Fruit fly (Drosophila melanogaster) S2 (cell line): ENCODE measurements around the gene CG15027.

Experiments used
- CG8478 ChIP-seq: fragments of >200 bp; optimal IDR thresholded peaks from 2 replicates; lab custom pipeline; 2018
- CTCF ChIP-seq, 2 experiments: fragments of >200 bp; optimal IDR thresholded peaks; 2 replicates each; lab custom pipeline; 2018

The CG15027 gene

dm6 chrX:15085777-15086510 is at the start of gene CG15027, which contains the start of gene Dbct:
Gene CG15027 (minus strand): TSS chrX:15085827.
Gene Dbct (plus strand): TSS chrX:15086125.
- TF ChIP-seq CTCF (optimal IDR thresholded peaks at IDR 0.05; lab: Kevin White, UChicago): no peak
- no peak for TF ChIP-seq CG8478 (lab: Kevin White, UChicago)

dm6 chrX:15132065-15132464 is 46.4 kb upstream of the CG15027 start:
- TF ChIP-seq CG8478 (lab: Kevin White, UChicago) (no peak), CTCF (optimal IDR thresholded peaks at IDR 0.05; lab: Kevin White, UChicago) (no peak)

dm6 chrX:15127880-15128644 is 42.4 kb upstream of the CG15027 start:
- TF ChIP-seq CG8478 (lab: Kevin White, UChicago): no peak
- TF ChIP-seq CTCF (optimal IDR thresholded peaks at IDR 0.05; lab: Kevin White, UChicago): no peak

DNA sequence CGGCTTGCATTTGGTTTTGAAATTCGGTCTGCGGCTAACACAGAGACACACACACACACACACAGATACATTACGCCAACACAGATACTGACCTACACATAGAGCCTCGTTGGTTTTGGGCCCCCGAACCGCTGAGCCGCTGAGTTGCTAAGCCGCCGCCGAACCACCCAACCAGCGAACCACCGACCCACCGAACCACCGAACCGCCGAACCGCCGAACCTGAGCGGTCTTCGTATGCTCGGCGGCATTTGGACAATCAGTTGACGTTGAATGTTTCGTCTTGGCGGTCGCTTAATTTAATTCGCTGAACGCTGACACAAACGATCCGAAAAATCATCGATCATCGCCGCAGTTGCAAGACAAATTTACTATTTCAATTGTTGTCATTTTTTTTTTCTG is 39.9 kb upstream of the CG15027 start, which contains the start of gene drd:
drd (plus strand) TSS at position 258 of the 400 bp plus-strand sequence.
- TF ChIP-seq CG8478 (lab: Kevin White, UChicago) (no peak), CTCF (optimal IDR thresholded peaks at IDR 0.05; lab: Kevin White, UChicago) (no peak)

dm6 chrX:15123418-15123994 is 37.9 kb upstream of the CG15027 start:
- TF ChIP-seq CTCF (optimal IDR thresholded peaks at IDR 0.05; lab: Kevin White, UChicago) (no peak), CG8478 (lab: Kevin White, UChicago) (no peak)

- TF ChIP-seq CG8478 (lab: Kevin White, UChicago) (no peak), CTCF (optimal IDR thresholded peaks at IDR 0.05; lab: Kevin White, UChicago) (no peak)
Observed at dm6 chrX:15121714-15122113, 36.1 kb upstream of the CG15027 start.

dm6 chrX:15120116-15120515 is 34.5 kb upstream of the CG15027 start:
- TF ChIP-seq CG8478 (lab: Kevin White, UChicago) (no peak), CTCF (optimal IDR thresholded peaks at IDR 0.05; lab: Kevin White, UChicago) (no peak)

dm6 chrX:15116397-15116796 is 30.8 kb upstream of the CG15027 start, which contains the start of gene Cyp4s3:
Gene Cyp4s3 (minus strand): TSS chrX:15116542.
- no peak for TF ChIP-seq CG8478 (lab: Kevin White, UChicago)
- TF ChIP-seq CTCF (optimal IDR thresholded peaks at IDR 0.05; lab: Kevin White, UChicago): no peak

DNA sequence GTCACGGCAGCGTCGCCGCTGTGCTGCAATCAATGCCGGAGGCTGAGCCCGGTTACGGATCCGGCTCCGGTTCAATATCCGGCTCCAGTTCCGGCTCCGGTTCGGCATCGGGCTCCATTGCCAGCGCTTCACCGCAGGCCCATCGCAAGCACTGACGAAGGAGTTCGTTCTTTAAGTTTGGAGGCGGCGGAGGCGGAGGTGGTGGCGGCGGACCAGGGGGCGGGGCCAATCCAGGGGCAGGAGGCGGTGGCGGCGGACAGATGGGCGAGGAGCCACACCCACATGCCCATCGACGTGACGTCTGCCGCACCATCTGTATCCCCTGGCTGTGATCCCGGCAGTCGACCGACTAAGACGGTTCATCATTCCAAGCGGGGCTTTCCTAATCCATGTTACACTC is 26.3 kb upstream of the CG15027 start:
- no peak for TF ChIP-seq CG8478 (lab: Kevin White, UChicago)
- TF ChIP-seq CTCF (optimal IDR thresholded peaks at IDR 0.05; lab: Kevin White, UChicago): no peak

DNA sequence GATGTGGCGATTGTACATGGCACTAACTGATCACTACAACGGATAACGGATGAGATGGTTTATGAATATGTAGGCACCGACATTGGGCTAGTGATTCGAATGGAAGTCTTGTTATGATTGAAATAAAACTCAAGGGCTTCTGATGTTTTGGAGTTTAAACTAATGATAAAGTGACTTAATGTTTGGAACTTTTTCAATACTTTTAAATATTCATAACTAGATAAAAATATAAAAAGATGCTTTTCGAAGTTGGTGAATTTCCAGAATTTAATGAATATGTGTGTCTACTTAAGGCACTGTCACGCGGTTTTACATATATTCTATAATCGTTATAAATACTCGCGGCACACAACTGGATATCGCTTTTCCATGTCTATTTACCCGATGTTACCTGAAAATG is 10.3 kb upstream of the CG15027 start, which contains the start of gene CG9072:
CG9072 (minus strand) TSS at position 101 of the 400 bp plus-strand sequence.
- TF ChIP-seq CG8478 (lab: Kevin White, UChicago): no peak
- no peak for TF ChIP-seq CTCF (optimal IDR thresholded peaks at IDR 0.05; lab: Kevin White, UChicago)

- TF ChIP-seq CTCF (optimal IDR thresholded peaks at IDR 0.05; lab: Kevin White, UChicago) (no peak), CG8478 (lab: Kevin White, UChicago) (no peak)
Observed at dm6 chrX:15091159-15091558, 5.5 kb upstream of the CG15027 start.

dm6 chrX:15090371-15090770 is 4.7 kb upstream of the CG15027 start:
- TF ChIP-seq CTCF (optimal IDR thresholded peaks at IDR 0.05; lab: Kevin White, UChicago) (no peak), CG8478 (lab: Kevin White, UChicago) (no peak)

- TF ChIP-seq CTCF (optimal IDR thresholded peaks at IDR 0.05; lab: Kevin White, UChicago): no peak
- no peak for TF ChIP-seq CG8478 (lab: Kevin White, UChicago)
Observed at dm6 chrX:15089146-15089698, 3.6 kb upstream of the CG15027 start, which contains the start of gene Rab3-GEF. Gene Rab3-GEF (plus strand): TSS chrX:15089682.

- TF ChIP-seq CG8478 (lab: Kevin White, UChicago) (no peak), CTCF (optimal IDR thresholded peaks at IDR 0.05; lab: Kevin White, UChicago) (no peak)
Observed at dm6 chrX:15084580-15085138, 968 bp downstream of the CG15027 start, which contains the start of gene Cox17. Gene Cox17 (minus strand): TSS chrX:15084699.
